Worm (Caenorhabditis elegans): ENCODE results near the gene mrps-18.C.

mrps-18.C gene

ce11 chrII:6701497-6701896, 34.5 kb upstream of the mrps-18.C start, which contains the start of gene C18H9.6:
Gene C18H9.6 (minus strand): TSS chrII:6701625.
- TF ChIP-seq fkh-8 (tag; optimal IDR thresholded peaks at IDR 0.05) = no peak
- no peak for TF ChIP-seq pag-3 (tag; optimal IDR thresholded peaks at IDR 0.05; ENCODE audit: borderline replicate concordance, insufficient read depth)
- TF ChIP-seq unc-98 (GFP tag; IDR thresholded peaks at IDR 0.05) = no peak
- no peak for TF ChIP-seq tbx-2 (tag; optimal IDR thresholded peaks at IDR 0.05)
- peak; percentile 86 for TF ChIP-seq elt-2 (tag; optimal IDR thresholded peaks at IDR 0.05)
- TF ChIP-seq tlp-1 (tag; optimal IDR thresholded peaks at IDR 0.05) = no peak

ce11 chrII:6705593-6706228, 30.3 kb upstream of the mrps-18.C start, which contains the start of gene rpy-1:
Gene rpy-1 (minus strand): TSS chrII:6705643.
- TF ChIP-seq aha-1 (tag; optimal IDR thresholded peaks at IDR 0.05) (no peak), isw-1 (GFP tag; IDR thresholded peaks at IDR 0.05) (no peak), vab-15 (tag; optimal IDR thresholded peaks at IDR 0.05) (no peak), lin-13 (GFP tag; optimal IDR thresholded peaks at IDR 0.05) (no peak), ztf-4 (tag; optimal IDR thresholded peaks at IDR 0.05) (peak; percentile 22), mep-1 (tag; optimal IDR thresholded peaks at IDR 0.05) (no peak), fkh-10 (GFP tag; optimal IDR thresholded peaks at IDR 0.05) (no peak), dsc-1 (tag; optimal IDR thresholded peaks at IDR 0.05) (peak; percentile 58), xbp-1 (tag; optimal IDR thresholded peaks at IDR 0.05) (no peak), snpc-4 (tag; optimal IDR thresholded peaks at IDR 0.05) (no peak), mef-2 (tag; optimal IDR thresholded peaks at IDR 0.05) (no peak), ceh-8 (GFP tag; optimal IDR thresholded peaks at IDR 0.05) (no peak), jun-1 (tag; optimal IDR thresholded peaks at IDR 0.05) (no peak), nhr-11 (tag; optimal IDR thresholded peaks at IDR 0.05) (no peak), nhr-20 (tag; optimal IDR thresholded peaks at IDR 0.05) (peak; percentile 21), egl-13 (tag; optimal IDR thresholded peaks at IDR 0.05) (no peak), efl-3 (GFP tag; optimal IDR thresholded peaks at IDR 0.05) (no peak), lin-39 (tag; optimal IDR thresholded peaks at IDR 0.05) (peak; percentile 61), zag-1 (tag; optimal IDR thresholded peaks at IDR 0.05) (no peak), ceh-82 (tag; optimal IDR thresholded peaks at IDR 0.05) (no peak), unc-86 (tag; optimal IDR thresholded peaks at IDR 0.05) (no peak), irx-1 (tag; optimal IDR thresholded peaks at IDR 0.05) (no peak), pag-3 (tag; optimal IDR thresholded peaks at IDR 0.05; ENCODE audit: borderline replicate concordance, insufficient read depth) (no peak), ceh-63 (GFP tag; optimal IDR thresholded peaks at IDR 0.05) (no peak), nhr-237 (tag; optimal IDR thresholded peaks at IDR 0.05) (no peak), C16A3.4 (tag; optimal IDR thresholded peaks at IDR 0.05) (no peak), efl-1 (optimal IDR thresholded peaks at IDR 0.05) (no peak), efl-1 (GFP tag; optimal IDR thresholded peaks at IDR 0.05 in 1 of 2) (peak in 1 of 2 experiments; percentile 41), nhr-90 (tag; optimal IDR thresholded peaks at IDR 0.05; ENCODE audit: poor library complexity) (no peak), lin-35 (GFP tag; optimal IDR thresholded peaks at IDR 0.05) (no peak), zip-4 (GFP tag; optimal IDR thresholded peaks at IDR 0.05) (no peak), egl-27 (tag; optimal IDR thresholded peaks at IDR 0.05) (no peak), C04F5.9 (tag; optimal IDR thresholded peaks at IDR 0.05) (no peak), hpl-2 (GFP tag; optimal IDR thresholded peaks at IDR 0.05) (no peak), lir-3 (tag; optimal IDR thresholded peaks at IDR 0.05; ENCODE audit: poor library complexity) (no peak), unc-62 (GFP tag; optimal IDR thresholded peaks at IDR 0.05) (no peak), fkh-8 (tag; optimal IDR thresholded peaks at IDR 0.05) (no peak), ceh-88 (GFP tag; IDR thresholded peaks at IDR 0.05) (no peak), nhr-71 (tag; optimal IDR thresholded peaks at IDR 0.05) (peak; percentile 68), tlp-1 (tag; optimal IDR thresholded peaks at IDR 0.05) (no peak), F16B12.6 (tag; optimal IDR thresholded peaks at IDR 0.05) (no peak), ceh-90 (tag; optimal IDR thresholded peaks at IDR 0.05) (no peak), sox-4 (tag; optimal IDR thresholded peaks at IDR 0.05) (no peak), nhr-84 (tag; optimal IDR thresholded peaks at IDR 0.05) (no peak), pqm-1 (tag; optimal IDR thresholded peaks at IDR 0.05) (no peak), ces-1 (GFP tag; optimal IDR thresholded peaks at IDR 0.05) (no peak), hlh-4 (tag; optimal IDR thresholded peaks at IDR 0.05) (no peak), ets-5 (GFP tag; IDR thresholded peaks at IDR 0.05) (no peak)
